Fruit fly (Drosophila melanogaster): ENCODE data around the gene Cpr65Ax1.
A peak's percentile ranks its signal among the peaks of the same experiment; 100 is the strongest.

Gene Cpr65Ax1

DNA sequence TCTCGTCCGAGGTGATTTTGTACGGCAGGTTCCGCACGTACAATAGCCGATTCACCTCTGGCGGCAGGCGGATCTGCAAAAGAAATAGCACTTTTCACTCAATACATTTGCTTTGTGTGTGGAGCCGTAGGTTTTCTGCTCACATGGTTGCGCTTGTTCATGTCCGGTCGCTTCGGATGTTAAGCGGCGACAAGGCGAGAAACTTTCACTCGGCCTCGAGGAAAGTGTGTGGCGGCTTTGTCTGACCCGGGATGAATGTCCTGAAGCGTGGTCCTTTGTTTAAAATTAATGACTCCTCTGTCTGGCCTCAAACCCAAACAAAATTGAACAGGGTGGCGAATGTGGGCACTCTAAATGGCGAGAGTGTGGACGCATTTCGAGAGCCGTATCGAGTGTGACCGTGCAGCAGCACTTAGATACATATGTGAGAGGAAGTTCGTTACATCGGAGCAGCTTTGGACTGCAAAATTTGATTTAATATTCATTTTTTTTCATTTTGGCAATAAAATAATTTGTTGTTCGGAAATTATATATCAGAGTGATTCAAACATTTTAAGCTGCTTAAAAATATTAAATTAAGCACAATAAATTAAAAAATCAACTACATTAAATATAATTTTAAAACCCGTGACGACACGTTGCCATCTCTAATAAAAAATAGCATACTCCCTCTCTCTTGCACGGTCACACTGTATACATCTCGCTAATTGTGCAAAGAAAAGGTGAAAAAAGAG, 45.2 kb upstream of the Cpr65Ax1 start, which contains the start of the genes Sf3b6 and Tnpo (continued):
- TF ChIP-seq CG1024 (GFP tag; IDR thresholded peaks at IDR 0.05) (peak; percentile 41; the same call in 1 of the 2 replicates), dan (GFP tag; IDR thresholded peaks at IDR 0.05) (peak; percentile 49; the same call in 1 of the 2 replicates), CG11085 (GFP tag; IDR thresholded peaks at IDR 0.05) (peak; percentile 63), HLH3B (GFP tag; IDR thresholded peaks at IDR 0.05) (peak; percentile 76), CG7987 (GFP tag; optimal IDR thresholded peaks at IDR 0.05) (peak; percentile 2), CG9932 (GFP tag; IDR thresholded peaks at IDR 0.05) (peak; percentile 93), HLH54F (GFP tag; optimal IDR thresholded peaks at IDR 0.05) (peak; percentile 77), Jarid2 (GFP tag; optimal IDR thresholded peaks at IDR 0.05) (no peak), CG7786 (GFP tag; optimal IDR thresholded peaks at IDR 0.05) (peak; percentile 41), CG12299 (tag; optimal IDR thresholded peaks at IDR 0.05) (no peak), tap (tag; optimal IDR thresholded peaks at IDR 0.05) (no peak), CG12769 (tag; optimal IDR thresholded peaks at IDR 0.05) (no peak), abd-A (tag; optimal IDR thresholded peaks at IDR 0.05) (no peak), oc (tag; optimal IDR thresholded peaks at IDR 0.05) (no peak), CG11504 (tag; optimal IDR thresholded peaks at IDR 0.05) (no peak), klu (GFP tag; IDR thresholded peaks at IDR 0.05) (peak; percentile 85), Hey (tag; optimal IDR thresholded peaks at IDR 0.05) (no peak), amos (GFP tag; IDR thresholded peaks at IDR 0.05; ENCODE audit: partially characterized antibody) (peak; percentile 56), CG1602 (GFP tag; optimal IDR thresholded peaks at IDR 0.05) (peak; percentile 88), gem (tag; optimal IDR thresholded peaks at IDR 0.05) (peak; percentile 92), toy (GFP tag; IDR thresholded peaks at IDR 0.05) (peak; percentile 43; the same call in 1 of the 2 replicates), hbn (GFP tag; IDR thresholded peaks at IDR 0.05; ENCODE audit: partially characterized antibody) (peak; percentile 67), CG5245 (GFP tag; optimal IDR thresholded peaks at IDR 0.05) (peak; percentile 66), lbe (GFP tag; optimal IDR thresholded peaks at IDR 0.05) (peak; percentile 61), kah (GFP tag; optimal IDR thresholded peaks at IDR 0.05) (peak; percentile 30), gce (GFP tag; IDR thresholded peaks at IDR 0.05) (peak; percentile 40; the same call in 1 of the 3 replicates), CG11247 (GFP tag; IDR thresholded peaks at IDR 0.05) (peak; percentile 71), CG15601 (tag; optimal IDR thresholded peaks at IDR 0.05) (no peak), CG6272 (GFP tag; IDR thresholded peaks at IDR 0.05) (peak; percentile 88), CG9876 (GFP tag; optimal IDR thresholded peaks at IDR 0.05) (peak; percentile 64), ind (GFP tag; optimal IDR thresholded peaks at IDR 0.05) (peak; percentile 86), Trl (optimal IDR thresholded peaks at IDR 0.05) (peak in 1 of 2 experiments; percentile 28), Trl (GFP tag; optimal IDR thresholded peaks at IDR 0.05) (peak; percentile 61), CG2712 (tag; optimal IDR thresholded peaks at IDR 0.05) (peak; percentile 88), dm (GFP tag; optimal IDR thresholded peaks at IDR 0.05) (peak; percentile 60), Spps (tag; optimal IDR thresholded peaks at IDR 0.05) (peak; percentile 48), Tbp (GFP tag; optimal IDR thresholded peaks at IDR 0.05) (no peak), CG4854 (GFP tag; optimal IDR thresholded peaks at IDR 0.05) (peak; percentile 56), run (tag; optimal IDR thresholded peaks at IDR 0.05) (no peak), CG7271 (tag; optimal IDR thresholded peaks at IDR 0.05) (peak; percentile 54), gro (GFP tag; optimal IDR thresholded peaks at IDR 0.05) (no peak), row (GFP tag; IDR thresholded peaks at IDR 0.05) (peak; percentile 96), CG8478 (optimal IDR thresholded peaks at IDR 0.05) (no peak), ttk (GFP tag; IDR thresholded peaks at IDR 0.05) (peak; percentile 82), dpn (GFP tag; optimal IDR thresholded peaks at IDR 0.05) (peak; percentile 76 to 84), CG42726 (GFP tag; IDR thresholded peaks at IDR 0.05; ENCODE audit: partially characterized antibody) (0 out of 2 replicates have a peak, but pooled peaks have one; percentile 31), CG1529 (GFP tag; optimal IDR thresholded peaks at IDR 0.05) (peak; percentile 44), CG5180 (GFP tag; optimal IDR thresholded peaks at IDR 0.05) (peak; percentile 49), Awh (GFP tag; IDR thresholded peaks at IDR 0.05) (peak; percentile 50), CG34422 (GFP tag; IDR thresholded peaks at IDR 0.05) (peak; percentile 85)
